Worm (Caenorhabditis elegans): Measurements from ENCODE around the gene txt-3.

- TF ChIP-seq lin-13 (GFP tag; optimal IDR thresholded peaks at IDR 0.05) (no peak), unc-62 (GFP tag; optimal IDR thresholded peaks at IDR 0.05 in 1 of 2) (no peak), unc-62 (tag; optimal IDR thresholded peaks at IDR 0.05) (no peak), nhr-28 (tag; optimal IDR thresholded peaks at IDR 0.05) (no peak), aly-2 (tag; optimal IDR thresholded peaks at IDR 0.05) (no peak), ztf-11 (tag; optimal IDR thresholded peaks at IDR 0.05) (no peak), nhr-11 (tag; optimal IDR thresholded peaks at IDR 0.05) (no peak), lsy-2 (tag; optimal IDR thresholded peaks at IDR 0.05) (no peak), F26F4.8 (GFP tag; conservative IDR thresholded peaks at IDR 0.05) (no peak), unc-130 (GFP tag; optimal IDR thresholded peaks at IDR 0.05) (no peak), skn-1 (tag; optimal IDR thresholded peaks at IDR 0.05) (no peak)
Measured at ce11 chrIV:5012241-5012640, 48.5 kb downstream of the txt-3 start, which contains the start of gene srm-1.

All from whole organism, L4 larva.